Worm (Caenorhabditis elegans) whole organism, late embryonic: ENCODE results near the gene pdzd-8.

Experiments
- fkh-10 ChIP-seq: fragments of 150-350 bp; optimal IDR thresholded peaks from 2 replicates; lab custom pipeline; 2014; ENCODE audit warnings: missing biosample characterization, missing genetic modification reagents, missing genetic modification characterization
- pag-3 ChIP-seq: sonication (generic microtip); optimal IDR thresholded peaks from 2 replicates; lab custom pipeline; 2016; ENCODE audit warnings: missing compliant biosample characterization, missing genetic modification characterization, borderline replicate concordance

DNA sequence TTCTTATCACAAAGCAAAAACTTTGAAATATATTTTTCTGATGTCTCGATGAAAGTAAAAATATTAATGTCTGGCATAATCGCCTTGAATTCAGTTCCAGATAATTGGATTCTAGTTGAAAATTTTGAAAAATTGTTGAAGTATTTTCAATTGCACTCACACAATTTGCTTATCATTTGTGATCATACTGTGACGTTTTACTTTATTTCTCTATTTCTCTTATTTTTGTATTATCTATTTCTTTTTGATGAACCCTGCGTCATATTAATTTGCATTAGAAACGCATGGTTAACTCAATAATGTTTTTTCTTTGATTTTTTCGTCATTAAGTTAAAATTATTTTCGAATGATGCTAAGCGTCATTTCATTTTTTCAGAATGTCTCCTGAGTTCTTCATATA lies 34.9 kb downstream of the pdzd-8 start, which contains the start of gene C53D6.11:
- TF ChIP-seq pag-3 (no peak), fkh-10 (no peak)
